Worm (Caenorhabditis elegans): ENCODE data around the gene C34E7.3.

Gene C34E7.3

DNA sequence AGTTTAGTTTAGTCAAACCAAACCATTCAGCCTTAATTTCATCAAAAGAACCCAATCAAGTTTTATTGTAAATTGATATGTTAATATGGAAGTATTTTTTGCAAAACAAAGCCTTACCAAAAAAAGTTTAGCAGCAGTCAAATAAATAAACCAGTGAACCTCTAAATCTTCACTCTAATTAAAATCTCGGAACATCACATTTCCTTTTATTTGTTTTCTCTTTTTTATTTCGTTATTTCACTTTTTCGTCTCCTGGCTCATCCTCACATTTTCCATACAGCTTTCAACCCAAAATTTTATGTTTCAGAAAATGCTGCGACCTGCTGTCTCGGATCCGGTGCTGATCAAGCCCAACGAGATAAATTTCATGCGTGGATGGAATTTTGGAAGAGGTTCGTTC lies at the start of gene C34E7.3:
C34E7.3 (plus strand) TSS at position 301 of the 400 bp plus-strand sequence.
- TF ChIP-seq T22C8.4 (GFP tag; IDR thresholded peaks at IDR 0.05) (no peak), ref-1 (GFP tag; conservative IDR thresholded peaks at IDR 0.05) (no peak), ztf-29 (GFP tag; IDR thresholded peaks at IDR 0.05) (no peak), flt-1 (GFP tag; IDR thresholded peaks at IDR 0.05) (no peak), klf-2 (GFP tag; conservative IDR thresholded peaks at IDR 0.05) (no peak), med-1 (GFP tag; optimal IDR thresholded peaks at IDR 0.05; ENCODE audit: insufficient read depth) (no peak), tab-1 (GFP tag; IDR thresholded peaks at IDR 0.05) (no peak), cog-1 (tag; optimal IDR thresholded peaks at IDR 0.05) (no peak), ztf-23 (GFP tag; IDR thresholded peaks at IDR 0.05) (no peak)

DNA sequence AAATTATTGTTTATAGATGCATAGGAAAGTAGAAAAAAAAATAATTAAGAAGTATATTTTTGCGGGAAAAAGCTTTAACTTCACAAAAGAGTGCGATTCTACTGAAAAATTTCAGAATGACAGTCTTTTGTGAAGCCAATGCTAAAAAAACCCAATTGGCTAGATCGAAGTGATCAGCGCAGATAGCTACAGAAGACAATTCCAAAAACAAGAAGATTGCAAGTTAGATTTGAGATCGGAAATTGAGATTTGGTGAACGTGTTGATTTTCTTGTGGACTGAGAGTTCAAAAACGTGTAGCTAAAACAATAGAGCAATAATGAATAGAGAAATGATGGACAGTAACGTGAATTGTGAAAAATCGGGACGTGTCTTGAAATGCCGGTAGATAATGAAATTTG lies 48.9 kb upstream of the C34E7.3 start:
- TF ChIP-seq ref-1 (GFP tag; conservative IDR thresholded peaks at IDR 0.05) (no peak), klf-2 (GFP tag; conservative IDR thresholded peaks at IDR 0.05) (no peak), flt-1 (GFP tag; IDR thresholded peaks at IDR 0.05) (no peak), T22C8.4 (GFP tag; IDR thresholded peaks at IDR 0.05) (no peak), tab-1 (GFP tag; IDR thresholded peaks at IDR 0.05) (no peak), cog-1 (tag; optimal IDR thresholded peaks at IDR 0.05) (no peak), med-1 (GFP tag; optimal IDR thresholded peaks at IDR 0.05; ENCODE audit: insufficient read depth) (no peak), ztf-29 (GFP tag; IDR thresholded peaks at IDR 0.05) (no peak), ztf-23 (GFP tag; IDR thresholded peaks at IDR 0.05) (no peak)

DNA sequence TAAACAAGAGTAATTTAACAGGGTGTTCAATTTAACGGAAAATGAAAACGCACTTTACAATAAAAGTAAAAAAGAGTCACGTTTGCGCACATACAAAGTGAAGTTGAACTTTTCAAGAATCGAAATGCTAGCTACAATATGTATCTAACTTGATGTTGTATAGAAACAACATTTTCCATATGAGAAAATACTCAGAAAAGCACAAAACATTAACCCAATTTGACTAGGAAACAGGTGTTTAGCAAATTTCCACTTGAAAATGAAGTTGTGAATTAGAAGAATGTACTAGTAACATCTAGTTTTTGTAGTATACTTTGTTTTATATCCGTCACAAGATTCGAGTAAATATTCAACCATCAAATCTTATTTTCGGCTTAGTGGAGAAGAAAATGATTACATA lies 45.2 kb upstream of the C34E7.3 start, which contains the start of gene gpc-1:
gpc-1 (minus strand) TSS at position 117 of the 400 bp plus-strand sequence.
- TF ChIP-seq klf-2 (GFP tag; conservative IDR thresholded peaks at IDR 0.05) (no peak), tab-1 (GFP tag; IDR thresholded peaks at IDR 0.05) (no peak), med-1 (GFP tag; optimal IDR thresholded peaks at IDR 0.05; ENCODE audit: insufficient read depth) (no peak), T22C8.4 (GFP tag; IDR thresholded peaks at IDR 0.05) (no peak), ref-1 (GFP tag; conservative IDR thresholded peaks at IDR 0.05) (no peak), flt-1 (GFP tag; IDR thresholded peaks at IDR 0.05) (no peak), ztf-29 (GFP tag; IDR thresholded peaks at IDR 0.05) (no peak), ztf-23 (GFP tag; IDR thresholded peaks at IDR 0.05) (no peak), cog-1 (tag; optimal IDR thresholded peaks at IDR 0.05) (no peak)

DNA sequence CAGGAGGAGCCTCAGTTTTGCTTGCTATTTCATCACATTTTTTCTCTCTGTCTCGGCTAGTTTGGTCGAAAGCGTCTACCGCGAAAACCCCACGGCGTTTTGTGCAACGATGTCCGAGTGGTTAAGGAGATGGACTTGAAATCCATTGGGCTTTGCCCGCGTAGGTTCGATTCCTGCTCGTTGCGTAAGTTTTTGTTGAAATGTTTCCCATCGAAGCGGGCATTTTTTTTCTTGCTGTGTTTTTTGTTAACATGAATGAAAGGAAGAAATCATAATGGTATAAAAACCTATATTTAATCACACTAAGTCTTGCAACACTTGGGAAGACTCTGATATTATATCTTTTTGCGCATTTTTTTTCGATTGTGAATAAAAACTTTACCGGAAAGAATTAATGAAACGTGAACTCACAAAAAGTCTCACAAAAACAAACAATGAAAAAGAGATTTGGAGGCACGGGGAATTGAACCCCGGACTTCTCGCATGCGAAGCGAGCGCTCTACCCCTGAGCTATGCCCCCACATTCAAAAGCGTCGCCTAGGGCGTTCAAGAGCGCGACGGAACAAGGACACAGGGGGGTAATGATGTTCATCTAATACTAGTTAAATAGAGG lies 40.1 kb upstream of the C34E7.3 start:
- TF ChIP-seq T22C8.4 (GFP tag; IDR thresholded peaks at IDR 0.05) (peak; percentile 70), ztf-29 (GFP tag; IDR thresholded peaks at IDR 0.05) (peak; percentile 68; the same call in 1 of the 2 replicates), tab-1 (GFP tag; IDR thresholded peaks at IDR 0.05) (peak; percentile 89), med-1 (GFP tag; optimal IDR thresholded peaks at IDR 0.05; ENCODE audit: insufficient read depth) (peak; percentile 14), klf-2 (GFP tag; conservative IDR thresholded peaks at IDR 0.05) (peak; percentile 61; the same call in 1 of the 2 replicates), cog-1 (tag; optimal IDR thresholded peaks at IDR 0.05) (peak; percentile 68), ref-1 (GFP tag; conservative IDR thresholded peaks at IDR 0.05) (peak; percentile 81), ztf-23 (GFP tag; IDR thresholded peaks at IDR 0.05) (peak; percentile 86), flt-1 (GFP tag; IDR thresholded peaks at IDR 0.05) (peak; percentile 90)

DNA sequence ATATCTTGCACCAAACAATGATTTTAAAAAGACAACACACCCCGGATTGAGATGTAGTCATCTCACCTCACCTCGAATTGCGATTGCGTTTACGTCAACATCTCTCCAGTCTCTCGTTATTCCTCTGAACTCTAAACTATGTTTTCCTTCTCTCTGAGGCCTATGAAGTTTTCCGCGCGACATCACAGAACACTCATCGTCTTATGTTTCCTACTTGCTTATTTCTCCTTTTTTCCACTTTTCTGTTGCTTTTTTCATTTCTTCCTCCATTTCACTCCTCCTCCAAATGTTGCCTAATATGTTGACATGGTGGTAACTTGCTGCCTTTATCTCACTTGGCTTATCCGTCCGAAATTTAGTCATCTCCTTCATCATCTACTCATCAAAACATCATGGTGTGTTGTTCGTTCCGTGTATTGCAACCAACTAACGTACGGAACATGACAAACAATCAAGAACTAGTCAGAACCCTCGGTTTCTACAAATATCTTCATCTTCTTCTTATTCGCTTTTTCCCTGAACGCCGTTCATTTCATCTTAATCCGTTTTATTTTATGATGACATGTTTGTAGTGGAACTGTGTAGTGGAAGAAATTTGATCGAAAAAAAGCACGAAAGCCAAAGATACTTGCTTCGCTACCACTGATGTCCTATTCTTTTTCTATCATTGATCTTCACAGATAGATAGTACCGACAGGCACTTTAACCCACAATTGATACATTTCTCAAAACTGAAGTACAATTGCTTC lies 30.7 kb upstream of the C34E7.3 start:
- no peak for TF ChIP-seq med-1 (GFP tag; optimal IDR thresholded peaks at IDR 0.05; ENCODE audit: insufficient read depth)
- TF ChIP-seq ztf-23 (GFP tag; IDR thresholded peaks at IDR 0.05) = no peak
- no peak for TF ChIP-seq flt-1 (GFP tag; IDR thresholded peaks at IDR 0.05)
- TF ChIP-seq ztf-29 (GFP tag; IDR thresholded peaks at IDR 0.05) = no peak
- no peak for TF ChIP-seq ref-1 (GFP tag; conservative IDR thresholded peaks at IDR 0.05)
- TF ChIP-seq T22C8.4 (GFP tag; IDR thresholded peaks at IDR 0.05) = no peak
- no peak for TF ChIP-seq tab-1 (GFP tag; IDR thresholded peaks at IDR 0.05)
- no peak for TF ChIP-seq cog-1 (tag; optimal IDR thresholded peaks at IDR 0.05)
- TF ChIP-seq klf-2 (GFP tag; conservative IDR thresholded peaks at IDR 0.05) = no peak

DNA sequence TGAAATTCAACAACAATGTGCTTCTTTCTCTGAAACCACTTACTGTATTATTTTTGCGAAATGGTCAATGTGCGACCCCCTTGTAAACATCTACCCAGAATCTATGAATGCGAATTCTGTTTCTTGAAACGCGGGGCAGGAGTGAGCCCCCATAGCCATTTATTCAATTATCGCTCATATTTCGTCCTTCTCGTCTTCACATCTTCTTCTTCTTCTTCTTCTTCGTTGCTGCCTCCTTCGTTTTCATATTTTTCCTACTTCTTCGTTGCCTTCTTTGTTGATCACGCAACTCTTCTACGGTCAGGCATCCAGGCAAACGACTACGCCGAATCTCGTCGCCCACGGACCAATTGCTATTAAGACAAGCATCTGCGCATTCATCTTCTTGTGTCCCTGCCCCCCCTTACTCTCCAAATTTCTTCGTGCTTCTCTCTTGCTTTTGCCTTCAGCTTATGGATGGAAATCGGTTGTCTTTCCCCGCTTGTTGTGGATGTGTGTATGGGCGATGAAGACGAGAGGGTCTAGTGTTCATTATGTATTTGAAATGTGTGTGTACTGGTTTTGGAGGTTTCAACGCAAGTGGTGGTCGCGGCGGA lies 27.9 kb upstream of the C34E7.3 start:
- TF ChIP-seq ztf-29 (GFP tag; IDR thresholded peaks at IDR 0.05) (no peak), tab-1 (GFP tag; IDR thresholded peaks at IDR 0.05) (no peak), ref-1 (GFP tag; conservative IDR thresholded peaks at IDR 0.05) (no peak), cog-1 (tag; optimal IDR thresholded peaks at IDR 0.05) (no peak), klf-2 (GFP tag; conservative IDR thresholded peaks at IDR 0.05) (no peak), flt-1 (GFP tag; IDR thresholded peaks at IDR 0.05) (no peak), med-1 (GFP tag; optimal IDR thresholded peaks at IDR 0.05; ENCODE audit: insufficient read depth) (no peak), ztf-23 (GFP tag; IDR thresholded peaks at IDR 0.05) (no peak), T22C8.4 (GFP tag; IDR thresholded peaks at IDR 0.05) (no peak)

DNA sequence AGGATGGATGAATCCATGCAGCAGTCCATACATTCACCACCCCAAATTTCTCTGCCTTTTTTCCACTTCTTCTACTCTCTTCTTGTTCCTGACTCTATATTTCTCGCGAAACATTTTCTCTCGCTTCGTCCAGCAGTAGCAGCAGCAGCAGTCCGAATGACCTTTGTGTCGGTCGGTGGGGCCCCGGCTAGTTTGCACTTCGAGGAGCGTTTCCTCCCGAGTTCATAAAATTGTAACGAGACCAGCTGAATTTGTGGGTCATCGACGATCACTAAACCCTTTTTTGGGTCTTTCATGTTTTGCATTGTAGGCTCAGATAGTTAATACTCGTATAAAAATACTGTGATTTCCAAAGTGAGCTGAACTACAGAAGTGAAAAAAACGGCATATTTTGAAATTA lies 26.3 kb upstream of the C34E7.3 start:
- TF ChIP-seq ztf-23 (GFP tag; IDR thresholded peaks at IDR 0.05) (no peak), ref-1 (GFP tag; conservative IDR thresholded peaks at IDR 0.05) (no peak)

DNA sequence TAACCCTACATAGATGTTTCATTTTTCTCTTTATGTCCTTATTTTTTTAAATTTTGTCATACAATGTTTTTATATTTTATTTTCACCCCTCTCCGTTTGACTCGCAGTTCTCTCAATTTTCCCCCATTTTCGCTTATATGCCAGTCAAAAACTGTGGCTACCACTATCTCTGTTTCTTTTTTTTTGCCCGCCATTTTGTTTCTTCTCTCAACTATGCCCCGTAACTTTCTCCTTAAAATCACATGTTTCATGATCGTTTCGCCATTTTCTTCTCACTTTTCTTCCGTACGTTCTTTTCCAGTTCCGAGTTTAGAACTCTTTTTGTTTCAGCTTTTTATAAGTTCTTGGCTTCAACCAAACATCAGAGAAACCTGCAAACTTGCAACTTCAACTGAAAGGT lies 22.6 kb upstream of the C34E7.3 start, which contains the start of gene pqn-18:
pqn-18 (plus strand) TSS at position 331 of the 400 bp plus-strand sequence.
- TF ChIP-seq flt-1 (GFP tag; IDR thresholded peaks at IDR 0.05) (no peak), tab-1 (GFP tag; IDR thresholded peaks at IDR 0.05) (no peak), klf-2 (GFP tag; conservative IDR thresholded peaks at IDR 0.05) (no peak), ztf-23 (GFP tag; IDR thresholded peaks at IDR 0.05) (no peak), med-1 (GFP tag; optimal IDR thresholded peaks at IDR 0.05; ENCODE audit: insufficient read depth) (no peak), ztf-29 (GFP tag; IDR thresholded peaks at IDR 0.05) (no peak), ref-1 (GFP tag; conservative IDR thresholded peaks at IDR 0.05) (no peak), T22C8.4 (GFP tag; IDR thresholded peaks at IDR 0.05) (no peak), cog-1 (tag; optimal IDR thresholded peaks at IDR 0.05) (no peak)

DNA sequence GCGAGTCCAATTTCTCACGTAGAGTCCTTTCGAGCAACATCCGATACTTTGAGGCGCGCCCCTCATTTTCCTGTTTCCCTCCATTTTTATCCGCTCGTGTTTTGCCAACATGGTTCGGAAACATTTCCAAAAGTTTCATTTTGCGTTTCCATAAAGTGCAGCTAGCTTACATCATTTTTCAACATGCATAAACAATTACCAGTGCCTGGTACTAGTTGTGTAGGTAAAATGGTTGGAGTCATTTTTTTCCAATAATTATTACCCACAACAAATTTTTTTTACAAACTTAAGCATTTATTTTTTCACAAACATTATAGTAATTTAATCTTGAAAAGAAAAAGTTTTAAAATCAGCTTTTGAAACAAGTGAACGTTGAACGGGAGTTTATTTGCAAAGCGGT lies 21.3 kb upstream of the C34E7.3 start:
- TF ChIP-seq med-1 (GFP tag; optimal IDR thresholded peaks at IDR 0.05; ENCODE audit: insufficient read depth) (no peak), klf-2 (GFP tag; conservative IDR thresholded peaks at IDR 0.05) (no peak), cog-1 (tag; optimal IDR thresholded peaks at IDR 0.05) (no peak), ref-1 (GFP tag; conservative IDR thresholded peaks at IDR 0.05) (no peak), ztf-23 (GFP tag; IDR thresholded peaks at IDR 0.05) (no peak), flt-1 (GFP tag; IDR thresholded peaks at IDR 0.05) (no peak), tab-1 (GFP tag; IDR thresholded peaks at IDR 0.05) (no peak), ztf-29 (GFP tag; IDR thresholded peaks at IDR 0.05) (no peak), T22C8.4 (GFP tag; IDR thresholded peaks at IDR 0.05) (no peak)

All from whole organism, midembryonic.